Worm (Caenorhabditis elegans): ENCODE measurements around the gene C16B8.2.

ce11 chrX:3937884-3938283, 28.3 kb downstream of the C16B8.2 start:
- TF ChIP-seq him-1 (tag; optimal IDR thresholded peaks at IDR 0.05) (no peak), W03F9.2 (tag; optimal IDR thresholded peaks at IDR 0.05) (no peak), dao-5 (tag; optimal IDR thresholded peaks at IDR 0.05) (no peak)

Measured in whole organism, L4/young adult.